Fruit fly (Drosophila melanogaster) whole organism, embryonic: ENCODE data around the gene CG11052.

Source experiments
- Abd-B ChIP-seq: fragments of 200-800 bp; sonication (Bioruptor generic); optimal IDR thresholded peaks from 2 replicates; lab custom pipeline; 2018; ENCODE audit warnings: missing biosample characterization, mild to moderate bottlenecking, missing genetic modification characterization, moderate library complexity
- Ada2b ChIP-seq: fragments of 200-800 bp; sonication (Bioruptor generic); IDR thresholded peaks from 2 replicates; pipeline ENCODE4 v1.3.6; 2022; ENCODE audit warnings: missing biosample characterization, missing genetic modification characterization
- Atf-2 ChIP-seq: fragments of 200-800 bp; sonication (Bioruptor generic); optimal IDR thresholded peaks from 2 replicates; lab custom pipeline; 2016; ENCODE audit warnings: missing biosample characterization, missing genetic modification characterization
- CG10366 ChIP-seq: fragments of 200-800 bp; sonication (Bioruptor generic); IDR thresholded peaks from 2 replicates; pipeline ENCODE4 v1.3.6; 2022; ENCODE audit warnings: missing biosample characterization, missing genetic modification characterization
- CG10462 ChIP-seq: fragments of 200-800 bp; sonication (Bioruptor generic); optimal IDR thresholded peaks from 2 replicates; lab custom pipeline; 2016; ENCODE audit warnings: missing biosample characterization, missing genetic modification characterization
- CG11456 ChIP-seq: fragments of 200-800 bp; sonication (Bioruptor generic); IDR thresholded peaks from 3 replicates; pipeline ENCODE4 v1.3.6; 2022; ENCODE audit warnings: missing biosample characterization, missing genetic modification characterization
- CG12236 ChIP-seq: fragments of 200-800 bp; sonication (Bioruptor generic); optimal IDR thresholded peaks from 2 replicates; lab custom pipeline; 2016; ENCODE audit warnings: missing biosample characterization, missing genetic modification characterization
- CG12299 ChIP-seq: fragments of 200-800 bp; sonication (Bioruptor generic); optimal IDR thresholded peaks from 2 replicates; lab custom pipeline; 2018; ENCODE audit warnings: missing biosample characterization, mild to moderate bottlenecking, missing genetic modification characterization
- CG13775 ChIP-seq: fragments of 200-800 bp; sonication (Bioruptor generic); optimal IDR thresholded peaks from 3 replicates; lab custom pipeline; 2017; ENCODE audit warnings: missing biosample characterization, mild to moderate bottlenecking, missing genetic modification characterization
- CG17186 ChIP-seq: fragments of 200-800 bp; sonication (Bioruptor generic); optimal IDR thresholded peaks from 3 replicates; lab custom pipeline; 2017; ENCODE audit warnings: missing biosample characterization, missing genetic modification reagents, missing genetic modification characterization
- CG17612 ChIP-seq: fragments of 200-800 bp; sonication (Bioruptor generic); IDR thresholded peaks from 2 replicates; pipeline ENCODE4 v1.3.6; 2022; ENCODE audit warnings: missing biosample characterization, missing genetic modification characterization
- CG17802 ChIP-seq: fragments of 200-800 bp; sonication (Bioruptor generic); optimal IDR thresholded peaks from 2 replicates; lab custom pipeline; 2018; ENCODE audit warnings: missing biosample characterization, mild to moderate bottlenecking, missing genetic modification characterization, moderate library complexity
- CG18011 ChIP-seq: fragments of 200-800 bp; sonication (Bioruptor generic); optimal IDR thresholded peaks from 2 replicates; lab custom pipeline; 2017; ENCODE audit warnings: missing biosample characterization, missing genetic modification characterization, mild to moderate bottlenecking, moderate library complexity, missing genotype
- CG18619 ChIP-seq: fragments of 200-800 bp; sonication (Bioruptor generic); optimal IDR thresholded peaks from 3 replicates; lab custom pipeline; 2017; ENCODE audit warnings: missing biosample characterization, mild to moderate bottlenecking, missing genetic modification characterization
- CG34422 ChIP-seq: fragments of 200-800 bp; sonication (Bioruptor generic); IDR thresholded peaks from 3 replicates; pipeline ENCODE4 v1.3.6; 2022; ENCODE audit warnings: missing biosample characterization, missing genetic modification characterization
- CG7786 ChIP-seq: fragments of 200-800 bp; sonication (Bioruptor generic); optimal IDR thresholded peaks from 2 replicates; lab custom pipeline; 2016; ENCODE audit warnings: missing biosample characterization, missing genetic modification characterization
- CG8944 ChIP-seq: fragments of 200-800 bp; sonication (Bioruptor generic); optimal IDR thresholded peaks from 3 replicates; lab custom pipeline; 2016; ENCODE audit warnings: missing biosample characterization, missing genetic modification characterization
- CHES-1-like ChIP-seq: fragments of 200-800 bp; sonication (Bioruptor generic); optimal IDR thresholded peaks from 2 replicates; lab custom pipeline; 2016; ENCODE audit warnings: missing biosample characterization, missing genetic modification characterization
- Chrac-16 ChIP-seq: fragments of 200-800 bp; sonication (Bioruptor generic); optimal IDR thresholded peaks from 3 replicates; lab custom pipeline; 2016; ENCODE audit warnings: missing biosample characterization, missing genetic modification characterization
- Dad ChIP-seq: fragments of 200-800 bp; sonication (Bioruptor generic); optimal IDR thresholded peaks from 3 replicates; lab custom pipeline; 2016; ENCODE audit warnings: missing biosample characterization, missing genetic modification characterization
- Dip3 ChIP-seq: fragments of 200-800 bp; sonication (Bioruptor generic); optimal IDR thresholded peaks from 3 replicates; lab custom pipeline; 2016; ENCODE audit warnings: missing biosample characterization, missing genetic modification characterization
- Elba2 ChIP-seq: fragments of 200-800 bp; sonication (Bioruptor generic); optimal IDR thresholded peaks from 3 replicates; lab custom pipeline; 2016; ENCODE audit warnings: missing biosample characterization, missing genetic modification characterization
- Ets65A ChIP-seq: fragments of 200-800 bp; sonication (Bioruptor generic); peaks from one replicate; lab custom pipeline; 2016; ENCODE audit warnings: missing biosample characterization, missing genetic modification characterization
- Hand ChIP-seq: fragments of 200-800 bp; sonication (Bioruptor generic); optimal IDR thresholded peaks from 2 replicates; lab custom pipeline; 2017; ENCODE audit warnings: mild to moderate bottlenecking, missing biosample characterization, missing genetic modification reagents, missing genetic modification characterization
- Hsf ChIP-seq: fragments of 200-800 bp; sonication (Bioruptor generic); optimal IDR thresholded peaks from 3 replicates; lab custom pipeline; 2016; ENCODE audit warnings: missing biosample characterization, missing genetic modification characterization
- Mes4 ChIP-seq: fragments of 200-800 bp; sonication (Bioruptor generic); optimal IDR thresholded peaks from 2 replicates; lab custom pipeline; 2016; ENCODE audit warnings: missing biosample characterization, missing genetic modification characterization
- Myb ChIP-seq: fragments of 200-800 bp; sonication (Bioruptor generic); optimal IDR thresholded peaks from 2 replicates; lab custom pipeline; 2016; ENCODE audit warnings: missing biosample characterization, missing genetic modification characterization
- Oli ChIP-seq: fragments of 200-800 bp; sonication (Bioruptor generic); optimal IDR thresholded peaks from 2 replicates; lab custom pipeline; 2018; ENCODE audit warnings: missing biosample characterization, mild to moderate bottlenecking, missing genetic modification characterization, moderate library complexity
- Rfx ChIP-seq: fragments of 200-800 bp; sonication (Bioruptor generic); IDR thresholded peaks from 2 replicates; pipeline ENCODE4 v1.3.6; 2022; ENCODE audit warnings: missing biosample characterization, missing genetic modification characterization
- Side ChIP-seq: fragments of 200-800 bp; sonication (Bioruptor generic); optimal IDR thresholded peaks from 2 replicates; lab custom pipeline; 2016; ENCODE audit warnings: missing biosample characterization, missing genetic modification characterization
- Tbp ChIP-seq: fragments of >200 bp; optimal IDR thresholded peaks from 2 replicates; lab custom pipeline; 2018; ENCODE audit warnings: missing biosample characterization, missing genetic modification characterization
- Xbp1 ChIP-seq: fragments of 200-800 bp; sonication (Bioruptor generic); optimal IDR thresholded peaks from 3 replicates; lab custom pipeline; 2016; ENCODE audit warnings: missing biosample characterization, mild to moderate bottlenecking, missing genetic modification characterization
- abd-A ChIP-seq: fragments of 200-800 bp; sonication (Bioruptor generic); optimal IDR thresholded peaks from 3 replicates; lab custom pipeline; 2019; ENCODE audit warnings: missing biosample characterization, mild to moderate bottlenecking, missing genetic modification characterization, moderate library complexity
- bab2 ChIP-seq: fragments of 200-800 bp; sonication (Bioruptor generic); optimal IDR thresholded peaks from 2 replicates; lab custom pipeline; 2016; ENCODE audit warnings: missing biosample characterization, missing genetic modification characterization
- ci ChIP-seq: fragments of 200-800 bp; sonication (Bioruptor generic); IDR thresholded peaks from 3 replicates; pipeline ENCODE4 v1.3.6; 2022; ENCODE audit warnings: missing biosample characterization, missing genetic modification characterization
- crc ChIP-seq: fragments of 200-800 bp; sonication (Bioruptor generic); optimal IDR thresholded peaks from 2 replicates; lab custom pipeline; 2016; ENCODE audit warnings: missing biosample characterization, missing genetic modification characterization
- cwo ChIP-seq: fragments of 200-800 bp; sonication (Bioruptor generic); optimal IDR thresholded peaks from 3 replicates; lab custom pipeline; 2017; ENCODE audit warnings: missing biosample characterization, missing genetic modification characterization, mild to moderate bottlenecking, moderate library complexity, missing genetic modification reagents
- da ChIP-seq: fragments of 200-800 bp; sonication (Bioruptor generic); optimal IDR thresholded peaks from 2 replicates; lab custom pipeline; 2016; ENCODE audit warnings: missing biosample characterization, missing genetic modification characterization
- en ChIP-seq: fragments of 200-800 bp; sonication (Bioruptor generic); optimal IDR thresholded peaks from 2 replicates; lab custom pipeline; 2016; ENCODE audit warnings: missing biosample characterization, missing genetic modification characterization
- fru ChIP-seq: fragments of >200 bp; optimal IDR thresholded peaks from 2 replicates; lab custom pipeline; 2017
- h ChIP-seq: fragments of >200 bp; optimal IDR thresholded peaks from 2 replicates; lab custom pipeline; 2017
- her ChIP-seq: fragments of 200-800 bp; sonication (Bioruptor generic); optimal IDR thresholded peaks from 2 replicates; lab custom pipeline; 2016; ENCODE audit warnings: missing biosample characterization, missing genetic modification characterization
- pita ChIP-seq: fragments of 200-800 bp; sonication (Bioruptor generic); optimal IDR thresholded peaks from 2 replicates; lab custom pipeline; 2017; ENCODE audit warnings: missing biosample characterization, mild to moderate bottlenecking, missing genetic modification characterization
- pnt ChIP-seq: fragments of 200-800 bp; sonication (Bioruptor generic); optimal IDR thresholded peaks from 3 replicates; lab custom pipeline; 2016; ENCODE audit warnings: missing biosample characterization, missing genetic modification characterization
- prd ChIP-seq, 3 experiments: fragments of >200 bp in 2 of 3; fragments of 200-800 bp in 1 of 3; sonication (Bioruptor generic) in 1 of 3; optimal IDR thresholded peaks in 2 of 3; IDR thresholded peaks in 1 of 3; 2 replicates in 2 of 3; 3 replicates in 1 of 3; pipeline versions ENCODE4 v1.3.6 to Lab custom; 2017 to 2022; ENCODE audit warnings: missing biosample characterization in 1 of 3, missing genetic modification characterization in 1 of 3
- pum ChIP-seq: fragments of 200-800 bp; sonication (Bioruptor generic); optimal IDR thresholded peaks from 2 replicates; lab custom pipeline; 2016; ENCODE audit warnings: missing biosample characterization, missing genetic modification characterization
- row ChIP-seq: fragments of 200-800 bp; sonication (Bioruptor generic); IDR thresholded peaks from 3 replicates; pipeline ENCODE4 v1.3.6; 2022; ENCODE audit warnings: missing biosample characterization, missing genetic modification characterization
- sens ChIP-seq: fragments of 200-800 bp; sonication (Bioruptor generic); peaks from one replicate; lab custom pipeline; 2016; ENCODE audit warnings: missing biosample characterization, missing genetic modification characterization
- slbo ChIP-seq: fragments of 200-800 bp; sonication (Bioruptor generic); IDR thresholded peaks from 2 replicates; pipeline ENCODE4 v1.3.6; 2022; ENCODE audit warnings: missing biosample characterization, missing genetic modification characterization
- tin ChIP-seq: fragments of 200-800 bp; sonication (Bioruptor generic); optimal IDR thresholded peaks from 3 replicates; lab custom pipeline; 2016; ENCODE audit warnings: missing biosample characterization, missing genetic modification characterization
- twi ChIP-seq: fragments of 200-800 bp; optimal IDR thresholded peaks from 2 replicates; lab custom pipeline; 2019; ENCODE audit warnings: missing biosample characterization, mild to moderate bottlenecking, missing genetic modification characterization, moderate library complexity

Gene CG11052

dm6 chr3R:8013121-8014009 is 4.3 kb upstream of the CG11052 start, which contains the start of the genes CG10435 and Pbp95 (continued):
- TF ChIP-seq her (GFP tag; lab: Kevin White, UChicago) = peak; percentile 45
- peak; percentile 29 for TF ChIP-seq Side (GFP tag; lab: Kevin White, UChicago)
- TF ChIP-seq en (GFP tag; lab: Kevin White, UChicago) = no peak
- no peak for TF ChIP-seq CG10462 (GFP tag; lab: Kevin White, UChicago)
- TF ChIP-seq slbo (GFP tag; lab: Robert Waterston, UW) = peak; percentile 78
- peak; percentile 63 for TF ChIP-seq bab2 (GFP tag; lab: Kevin White, UChicago)
- no peak for TF ChIP-seq fru (lab: Kevin White, UChicago)
- peak; percentile 42 for TF ChIP-seq Chrac-16
- TF ChIP-seq CG12236 (GFP tag; lab: Kevin White, UChicago) = no peak
- TF ChIP-seq CG18011 = peak; percentile 13
- peak; percentile 2 for TF ChIP-seq CG7786 (GFP tag; lab: Kevin White, UChicago)
- no peak for TF ChIP-seq CG12299 (tag; lab: Kevin White, UChicago)
- peak; percentile 51 for TF ChIP-seq CG18619 (GFP tag; lab: Kevin White, UChicago)
- TF ChIP-seq Mes4 = no peak
- peak; percentile 78 for TF ChIP-seq Elba2 (GFP tag; lab: Kevin White, UChicago)
- TF ChIP-seq Oli (tag; lab: Kevin White, UChicago) = no peak
- peak; percentile 46 for TF ChIP-seq Dad (GFP tag; lab: Kevin White, UChicago)
- TF ChIP-seq pita (GFP tag; lab: Kevin White, UChicago) = no peak
- no peak for TF ChIP-seq CG17612 (GFP tag; lab: Robert Waterston, UW)
- TF ChIP-seq CG8944 = peak; percentile 24
- TF ChIP-seq CG13775 (GFP tag; lab: Kevin White, UChicago) = peak; percentile 56
- TF ChIP-seq Ets65A (GFP tag; lab: Kevin White, UChicago) = peak; percentile 70
- peak; percentile 68 for TF ChIP-seq ci (GFP tag; lab: Robert Waterston, UW)
- peak; percentile 18 for TF ChIP-seq Dip3 (GFP tag; lab: Kevin White, UChicago)
- peak; percentile 35; the same call in 1 of the 2 replicates for TF ChIP-seq Ada2b (GFP tag; lab: Robert Waterston, UW)
- peak; percentile 45 for TF ChIP-seq Atf-2 (GFP tag; lab: Kevin White, UChicago)
- peak; percentile 51 for TF ChIP-seq crc
- peak; percentile 60 for TF ChIP-seq CHES-1-like (GFP tag; lab: Kevin White, UChicago)
- TF ChIP-seq row = peak; percentile 69
- TF ChIP-seq CG10366 (GFP tag; lab: Robert Waterston, UW) = peak; percentile 30
- peak; percentile 57 for TF ChIP-seq CG34422 (GFP tag; lab: Robert Waterston, UW)
- TF ChIP-seq prd (optimal IDR thresholded peaks at IDR 0.05; lab: Kevin White, UChicago) = no peak
- TF ChIP-seq prd (GFP tag; IDR thresholded peaks at IDR 0.05; lab: Robert Waterston, UW) = peak; percentile 39; the same call in 1 of the 3 replicates
- no peak for TF ChIP-seq da
- TF ChIP-seq Abd-B = peak; percentile 37
- peak; percentile 1 for TF ChIP-seq pnt (GFP tag; lab: Kevin White, UChicago)
- no peak for TF ChIP-seq CG17186 (GFP tag; lab: Kevin White, UChicago)
- peak; percentile 66 for TF ChIP-seq Xbp1 (GFP tag; lab: Kevin White, UChicago)
- TF ChIP-seq cwo (GFP tag; lab: Kevin White, UChicago) = no peak
- TF ChIP-seq Tbp (GFP tag; lab: Kevin White, UChicago) = no peak
- TF ChIP-seq CG11456 (GFP tag; lab: Robert Waterston, UW) = peak; percentile 66
- TF ChIP-seq h = no peak
- no peak for TF ChIP-seq abd-A (tag; lab: Kevin White, UChicago)
- TF ChIP-seq Hsf (GFP tag; lab: Kevin White, UChicago) = peak; percentile 49
- TF ChIP-seq Hand (GFP tag; lab: Kevin White, UChicago) = no peak
- TF ChIP-seq Rfx (GFP tag; lab: Robert Waterston, UW) = peak; percentile 81
- TF ChIP-seq CG17802 = no peak
- TF ChIP-seq twi (tag; lab: Kevin White, UChicago) = no peak
- TF ChIP-seq sens (GFP tag; lab: Kevin White, UChicago) = peak; percentile 87
- TF ChIP-seq tin = peak; percentile 45
- peak; percentile 36 for TF ChIP-seq Myb (GFP tag; lab: Kevin White, UChicago)
- peak; percentile 29 for TF ChIP-seq pum
